Worm (Caenorhabditis elegans) whole organism, L4 larva: ENCODE data around the gene F09C12.2.

ENCODE experiments used
- D1046.2 ChIP-seq: fragments of 200-800 bp; sonication (Bioruptor generic); IDR thresholded peaks from 2 replicates; pipeline ENCODE4 v1.3.6; 2022; ENCODE audit warnings: missing genetic modification characterization, missing compliant biosample characterization
- F10B5.3 ChIP-seq: sonication (generic microtip); optimal IDR thresholded peaks from 2 replicates; lab custom pipeline; 2016; ENCODE audit warnings: mild to moderate bottlenecking, missing genetic modification characterization, missing compliant biosample characterization
- F26F4.8 ChIP-seq: fragments of 200-800 bp; sonication (Bioruptor generic); conservative IDR thresholded peaks from 2 replicates; pipeline ENCODE4 v1.3.6; 2022; ENCODE audit warnings: missing genetic modification characterization, missing compliant biosample characterization
- F44E2.7 ChIP-seq: fragments of 200-800 bp; sonication (Bioruptor generic); IDR thresholded peaks from 2 replicates; pipeline ENCODE4 v2.1.2; 2022; ENCODE audit warnings: missing genetic modification characterization, missing compliant biosample characterization
- R02D3.7 ChIP-seq: fragments of 150-350 bp; sonication (generic microtip); optimal IDR thresholded peaks from 3 replicates; lab custom pipeline; 2014; ENCODE audit warnings: missing biosample characterization, missing genetic modification characterization
- T26A8.4 ChIP-seq: fragments of 200-800 bp; sonication (Bioruptor generic); IDR thresholded peaks from 2 replicates; pipeline ENCODE4 v1.3.6; 2022; ENCODE audit warnings: missing genetic modification characterization, missing compliant biosample characterization
- Y105C5A.15 ChIP-seq: fragments of 200-800 bp; sonication (Bioruptor generic); IDR thresholded peaks from 2 replicates; pipeline ENCODE4 v1.3.6; 2022; ENCODE audit warnings: missing genetic modification characterization, missing compliant biosample characterization
- ZK546.5 ChIP-seq, 2 experiments: sonication (generic microtip); optimal IDR thresholded peaks; 2 replicates each; lab custom pipeline; 2017; ENCODE audit warnings: missing biosample characterization in 2 of 2, missing genetic modification characterization in 2 of 2
- aha-1 ChIP-seq: fragments of 150-350 bp; peaks from one replicate; lab custom pipeline; 2014; ENCODE audit warnings: missing biosample characterization, missing genetic modification characterization
- aly-2 ChIP-seq: sonication (generic microtip); optimal IDR thresholded peaks from 2 replicates; lab custom pipeline; 2018; ENCODE audit warnings: missing biosample characterization, missing genetic modification characterization
- ceh-20 ChIP-seq: fragments of 200-800 bp; sonication (Bioruptor generic); IDR thresholded peaks from 2 replicates; pipeline ENCODE4 v1.3.6; 2022; ENCODE audit warnings: missing genetic modification reagents, missing genetic modification characterization, missing compliant biosample characterization
- ceh-28 ChIP-seq: fragments of 150-350 bp; optimal IDR thresholded peaks from 2 replicates; lab custom pipeline; 2014; ENCODE audit warnings: missing biosample characterization, missing genetic modification reagents, missing genetic modification characterization
- ceh-62 ChIP-seq: sonication (generic microtip); optimal IDR thresholded peaks from 2 replicates; lab custom pipeline; 2017; ENCODE audit warnings: missing biosample characterization, missing genetic modification characterization
- daf-12 ChIP-seq: fragments of 150-350 bp; optimal IDR thresholded peaks from 2 replicates; lab custom pipeline; 2014; ENCODE audit warnings: missing biosample characterization, missing genetic modification reagents, missing genetic modification characterization
- daf-19 ChIP-seq: fragments of 200-800 bp; sonication (Bioruptor generic); conservative IDR thresholded peaks from 2 replicates; pipeline ENCODE4 v1.3.6; 2022; ENCODE audit warnings: missing genetic modification characterization, missing compliant biosample characterization
- dmd-9 ChIP-seq: fragments of 200-800 bp; sonication (Bioruptor generic); IDR thresholded peaks from 2 replicates; pipeline ENCODE4 v1.3.6; 2022; ENCODE audit warnings: missing genetic modification reagents, missing genetic modification characterization, missing compliant biosample characterization
- duxl-1 ChIP-seq: sonication (generic microtip); optimal IDR thresholded peaks from 2 replicates; lab custom pipeline; 2016; ENCODE audit warnings: mild to moderate bottlenecking, missing genetic modification characterization, moderate library complexity, missing compliant biosample characterization; ENCODE audit not compliant: poor library complexity
- egl-43 ChIP-seq: fragments of 200-800 bp; sonication (Bioruptor generic); IDR thresholded peaks from 2 replicates; pipeline ENCODE4 v1.3.6; 2022; ENCODE audit warnings: missing genetic modification reagents, missing genetic modification characterization, missing compliant biosample characterization
- hlh-30 ChIP-seq: sonication (generic microtip); optimal IDR thresholded peaks from 2 replicates; lab custom pipeline; 2017; ENCODE audit warnings: antibody characterized with exemption, mild to moderate bottlenecking, missing genetic modification characterization, missing compliant biosample characterization; ENCODE audit not compliant: insufficient read depth
- hmg-1.1 ChIP-seq: fragments of 200-800 bp; sonication (Bioruptor generic); IDR thresholded peaks from 2 replicates; pipeline ENCODE4 v1.3.6; 2022; ENCODE audit warnings: missing genetic modification reagents, missing genetic modification characterization, missing compliant biosample characterization
- lin-15B ChIP-seq: fragments of 150-350 bp; sonication (generic microtip); optimal IDR thresholded peaks from 3 replicates; lab custom pipeline; 2014; ENCODE audit warnings: missing biosample characterization, missing genetic modification characterization
- lir-3 ChIP-seq: sonication (generic microtip); optimal IDR thresholded peaks from 2 replicates; lab custom pipeline; 2016; ENCODE audit warnings: mild to moderate bottlenecking, missing genetic modification characterization, missing compliant biosample characterization
- lsy-2 ChIP-seq, 2 experiments: fragments of 150-350 bp in 1 of 2; sonication (generic microtip) in 1 of 2; optimal IDR thresholded peaks; 2 replicates each; lab custom pipeline; 2014 to 2017; ENCODE audit warnings: missing biosample characterization in 2 of 2, missing genetic modification characterization in 2 of 2
- madf-5 ChIP-seq, 2 experiments: fragments of 200-800 bp; sonication (Bioruptor generic); IDR thresholded peaks; 2 replicates each; pipeline ENCODE4 v1.3.6; 2022; ENCODE audit warnings: missing compliant biosample characterization in 2 of 2, missing genetic modification characterization in 2 of 2
- mxl-2 ChIP-seq: fragments of 200-800 bp; sonication (Bioruptor generic); conservative IDR thresholded peaks from 2 replicates; pipeline ENCODE4 v1.3.6; 2022; ENCODE audit warnings: missing genetic modification reagents, missing genetic modification characterization, missing compliant biosample characterization
- nhr-11 ChIP-seq: fragments of 150-350 bp; optimal IDR thresholded peaks from 2 replicates; lab custom pipeline; 2014; ENCODE audit warnings: missing biosample characterization, missing genetic modification characterization
- nhr-41 ChIP-seq: fragments of 200-800 bp; sonication (Bioruptor generic); IDR thresholded peaks from 2 replicates; pipeline ENCODE4 v1.3.6; 2022; ENCODE audit warnings: missing genetic modification reagents, missing genetic modification characterization, missing compliant biosample characterization
- nhr-42 ChIP-seq: fragments of 200-800 bp; sonication (Bioruptor generic); IDR thresholded peaks from 2 replicates; pipeline ENCODE4 v1.3.6; 2022; ENCODE audit warnings: missing genetic modification characterization, missing compliant biosample characterization
- nhr-48 ChIP-seq: sonication (generic microtip); optimal IDR thresholded peaks from 2 replicates; lab custom pipeline; 2016; ENCODE audit warnings: mild to moderate bottlenecking, missing genetic modification characterization, missing compliant biosample characterization
- nhr-77 ChIP-seq: fragments of 150-350 bp; optimal IDR thresholded peaks from 2 replicates; lab custom pipeline; 2014; ENCODE audit warnings: missing biosample characterization, missing genetic modification characterization
- pha-4 ChIP-seq, 2 experiments: fragments of 150-350 bp in 1 of 2; fragments of 200-800 bp in 1 of 2; sonication (Bioruptor generic) in 1 of 2; IDR thresholded peaks in 1 of 2; optimal IDR thresholded peaks in 1 of 2; 2 replicates each; pipeline versions ENCODE4 v1.3.6 to Lab custom; 2014 to 2022; ENCODE audit warnings: missing genetic modification characterization in 2 of 2, missing genetic modification reagents in 2 of 2, missing biosample characterization in 1 of 2, missing compliant biosample characterization in 1 of 2
- rbr-2 ChIP-seq: sonication (generic microtip); optimal IDR thresholded peaks from 2 replicates; lab custom pipeline; 2016; ENCODE audit warnings: missing genotype, missing genetic modification characterization, missing compliant biosample characterization
- snpc-4 ChIP-seq: fragments of 150-350 bp; optimal IDR thresholded peaks from 2 replicates; lab custom pipeline; 2014; ENCODE audit warnings: missing biosample characterization, missing genetic modification characterization
- spr-3 ChIP-seq: fragments of 200-800 bp; sonication (Bioruptor generic); optimal IDR thresholded peaks from 2 replicates; lab custom pipeline; 2018; ENCODE audit warnings: mild to moderate bottlenecking, missing genetic modification characterization, missing compliant biosample characterization
- tag-97 ChIP-seq: fragments of 200-800 bp; sonication (Bioruptor generic); IDR thresholded peaks from 2 replicates; pipeline ENCODE4 v1.3.6; 2022; ENCODE audit warnings: missing genetic modification characterization, missing compliant biosample characterization
- unc-130 ChIP-seq: sonication (generic microtip); optimal IDR thresholded peaks from 2 replicates; lab custom pipeline; 2016; ENCODE audit warnings: missing genetic modification reagents, missing genetic modification characterization, missing compliant biosample characterization
- unc-62 ChIP-seq, 3 experiments: fragments of 150-350 bp in 1 of 3; sonication (generic microtip); optimal IDR thresholded peaks in 2 of 3; peaks in 1 of 3; 1 replicate in 1 of 3; 2 replicates in 2 of 3; lab custom pipeline; 2014 to 2017; ENCODE audit warnings: missing biosample characterization in 3 of 3, missing genetic modification characterization in 3 of 3, missing genetic modification reagents in 3 of 3, missing genotype in 1 of 3
- zfp-2 ChIP-seq: sonication (generic microtip); optimal IDR thresholded peaks from 2 replicates; lab custom pipeline; 2016; ENCODE audit warnings: mild to moderate bottlenecking, missing genetic modification characterization, missing compliant biosample characterization
- zip-11 ChIP-seq: fragments of 200-800 bp; sonication (Bioruptor generic); IDR thresholded peaks from 2 replicates; pipeline ENCODE4 v1.3.6; 2022; ENCODE audit warnings: missing genetic modification characterization, missing compliant biosample characterization

Gene F09C12.2

ce11 chrII:5092362-5093281 is 17.2 kb upstream of the F09C12.2 start, which contains the start of gene C04G6.2 (continued):
- TF ChIP-seq ceh-62 (tag; lab: Kevin White, UChicago) (no peak), pha-4 (GFP tag; IDR thresholded peaks at IDR 0.05; lab: Robert Waterston, UW) (no peak), pha-4 (tag; optimal IDR thresholded peaks at IDR 0.05; lab: Kevin White, UChicago) (peak; percentile 34), T26A8.4 (no peak), dmd-9 (GFP tag; lab: Robert Waterston, UW) (no peak), aha-1 (no peak), zip-11 (GFP tag; lab: Robert Waterston, UW) (no peak), ceh-20 (GFP tag; lab: Robert Waterston, UW) (no peak), zfp-2 (tag; lab: Kevin White, UChicago) (no peak), hlh-30 (tag; lab: Kevin White, UChicago) (peak; percentile 80), mxl-2 (GFP tag; lab: Robert Waterston, UW) (no peak), ceh-28 (tag; lab: Kevin White, UChicago) (no peak), daf-19 (GFP tag; lab: Robert Waterston, UW) (no peak)

- no peak for TF ChIP-seq nhr-42
- TF ChIP-seq unc-62 (GFP tag; optimal IDR thresholded peaks at IDR 0.05 in 1 of 2; lab: Kevin White, UChicago): peak in 1 of 2 experiments; percentile 35
- TF ChIP-seq unc-62 (tag; optimal IDR thresholded peaks at IDR 0.05; lab: Kevin White, UChicago): no peak
- no peak for TF ChIP-seq nhr-11 (tag; lab: Kevin White, UChicago)
- TF ChIP-seq aly-2: no peak
- TF ChIP-seq unc-130 (GFP tag; lab: Kevin White, UChicago): no peak
- TF ChIP-seq lsy-2 (tag; optimal IDR thresholded peaks at IDR 0.05; lab: Kevin White, UChicago): no peak
- TF ChIP-seq, all 104 proteins: peak for 1
Measured at ce11 chrII:5093945-5094344, 15.9 kb upstream of the F09C12.2 start, which contains the start of gene C04G6.13. C04G6.13 (plus strand) TSS chrII:5094245.

- no peak for TF ChIP-seq daf-12 (tag; lab: Kevin White, UChicago)
- no peak for TF ChIP-seq F26F4.8 (GFP tag; lab: Robert Waterston, UW)
- no peak for TF ChIP-seq ZK546.5 (tag; optimal IDR thresholded peaks at IDR 0.05; lab: Kevin White, UChicago)
- peak in 1 of 2 experiments; percentile 73 for TF ChIP-seq unc-62 (GFP tag; optimal IDR thresholded peaks at IDR 0.05 in 1 of 2; lab: Kevin White, UChicago)
- no peak for TF ChIP-seq unc-62 (tag; optimal IDR thresholded peaks at IDR 0.05; lab: Kevin White, UChicago)
- no peak for TF ChIP-seq lsy-2 (tag; optimal IDR thresholded peaks at IDR 0.05; lab: Kevin White, UChicago)
- TF ChIP-seq zip-11 (GFP tag; lab: Robert Waterston, UW): no peak
- TF ChIP-seq nhr-77 (tag; lab: Kevin White, UChicago): no peak
- TF ChIP-seq Y105C5A.15 (GFP tag; lab: Robert Waterston, UW): no peak
- no peak for TF ChIP-seq D1046.2 (GFP tag; lab: Robert Waterston, UW)
Measured at ce11 chrII:5099034-5099433, 10.8 kb upstream of the F09C12.2 start.

- TF ChIP-seq lin-15B (tag; lab: Kevin White, UChicago) (no peak), madf-5 (GFP tag; IDR thresholded peaks at IDR 0.05; lab: Robert Waterston, UW) (no peak), snpc-4 (tag; lab: Kevin White, UChicago) (no peak), F44E2.7 (no peak), F10B5.3 (no peak), nhr-41 (GFP tag; lab: Robert Waterston, UW) (no peak), pha-4 (GFP tag; IDR thresholded peaks at IDR 0.05; lab: Robert Waterston, UW) (no peak), pha-4 (tag; optimal IDR thresholded peaks at IDR 0.05; lab: Kevin White, UChicago) (no peak), spr-3 (GFP tag; lab: Kevin White, UChicago) (no peak), R02D3.7 (tag; lab: Kevin White, UChicago) (no peak), duxl-1 (no peak), egl-43 (no peak), tag-97 (GFP tag; lab: Robert Waterston, UW) (no peak), rbr-2 (no peak), unc-62 (GFP tag; optimal IDR thresholded peaks at IDR 0.05 in 1 of 2; lab: Kevin White, UChicago) (no peak), unc-62 (tag; optimal IDR thresholded peaks at IDR 0.05; lab: Kevin White, UChicago) (no peak), hmg-1.1 (GFP tag; lab: Robert Waterston, UW) (no peak), T26A8.4 (no peak), nhr-48 (tag; lab: Kevin White, UChicago) (no peak), lir-3 (tag; lab: Kevin White, UChicago) (no peak), aha-1 (no peak), dmd-9 (GFP tag; lab: Robert Waterston, UW) (no peak)
Measured at ce11 chrII:5099649-5100048, 10.2 kb upstream of the F09C12.2 start, which contains the start of gene C04G6.6. C04G6.6 (minus strand) TSS chrII:5099749.
